Fruit fly (Drosophila melanogaster) S2 (cell line): ENCODE data around the gene vret.

Experiments used
- CG8478 ChIP-seq: fragments of >200 bp; optimal IDR thresholded peaks from 2 replicates; lab custom pipeline; 2018
- CTCF ChIP-seq, 2 experiments: fragments of >200 bp; optimal IDR thresholded peaks; 2 replicates each; lab custom pipeline; 2018

DNA sequence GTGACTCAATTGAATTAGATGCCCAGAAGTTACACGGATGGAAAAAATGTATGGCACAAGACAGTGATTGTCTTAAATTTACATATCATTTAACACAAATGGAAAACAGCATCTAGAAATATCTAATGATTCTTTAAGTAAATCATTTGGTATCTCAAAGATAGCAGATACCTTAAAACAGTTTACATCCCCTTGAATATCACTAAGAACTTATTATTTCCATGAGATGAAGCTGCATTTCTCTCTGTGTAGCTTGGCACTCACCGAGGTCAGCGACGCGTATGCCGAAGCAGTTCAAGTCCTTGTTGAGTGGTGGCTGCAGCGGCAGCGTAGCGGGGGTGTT is 25.8 kb downstream of the vret start:
- TF ChIP-seq CG8478 (lab: Kevin White, UChicago) (no peak), CTCF (optimal IDR thresholded peaks at IDR 0.05; lab: Kevin White, UChicago) (no peak)
